Worm (Caenorhabditis elegans) whole organism, young adult: Measurements from ENCODE around the gene myrf-1.

Experiments used
- B0336.3 ChIP-seq: fragments of 200-800 bp; sonication (Bioruptor generic); IDR thresholded peaks from 2 replicates; pipeline ENCODE4 v1.3.6; 2022; ENCODE audit warnings: missing genetic modification characterization, missing compliant biosample characterization
- K11D2.4 ChIP-seq: fragments of 200-800 bp; sonication (Bioruptor generic); IDR thresholded peaks from 2 replicates; pipeline ENCODE4 v1.3.6; 2022; ENCODE audit warnings: missing genetic modification reagents, missing genetic modification characterization, missing compliant biosample characterization
- K12H6.12 ChIP-seq: fragments of 200-800 bp; sonication (Bioruptor generic); optimal IDR thresholded peaks from 2 replicates; lab custom pipeline; 2018; ENCODE audit warnings: mild to moderate bottlenecking, missing genetic modification characterization, missing compliant biosample characterization
- Y53G8AR.9 ChIP-seq: fragments of 200-800 bp; sonication (Bioruptor generic); conservative IDR thresholded peaks from 2 replicates; pipeline ENCODE4 v1.3.6; 2022; ENCODE audit warnings: missing genetic modification reagents, missing genetic modification characterization, missing compliant biosample characterization
- Y56A3A.18 ChIP-seq: fragments of 200-800 bp; sonication (Bioruptor generic); IDR thresholded peaks from 2 replicates; pipeline ENCODE4 v1.3.6; 2022; ENCODE audit warnings: missing genetic modification reagents, missing genetic modification characterization, missing compliant biosample characterization
- Y67H2A.10 ChIP-seq: fragments of 200-800 bp; sonication (Bioruptor generic); conservative IDR thresholded peaks from 2 replicates; pipeline ENCODE4 v1.3.6; 2022; ENCODE audit warnings: missing genetic modification reagents, missing genetic modification characterization, missing compliant biosample characterization
- Y79H2A.3 ChIP-seq: fragments of 200-800 bp; sonication (Bioruptor generic); conservative IDR thresholded peaks from 2 replicates; pipeline ENCODE4 v1.3.6; 2022; ENCODE audit warnings: missing genetic modification reagents, missing genetic modification characterization, missing compliant biosample characterization
- Y95B8A.8 ChIP-seq: fragments of 200-800 bp; sonication (Bioruptor generic); IDR thresholded peaks from 2 replicates; pipeline ENCODE4 v1.3.6; 2022; ENCODE audit warnings: missing genetic modification reagents, missing genetic modification characterization, missing compliant biosample characterization
- ZK185.1 ChIP-seq: sonication (generic microtip); optimal IDR thresholded peaks from 2 replicates; lab custom pipeline; 2016; ENCODE audit warnings: mild to moderate bottlenecking, missing genetic modification characterization, missing compliant biosample characterization; ENCODE audit not compliant: poor library complexity, severe bottlenecking
- akir-1 ChIP-seq: fragments of 200-800 bp; sonication (Bioruptor generic); optimal IDR thresholded peaks from 2 replicates; lab custom pipeline; 2018; ENCODE audit warnings: mild to moderate bottlenecking, missing genetic modification characterization, moderate library complexity, missing compliant biosample characterization
- ama-1 ChIP-seq, 3 experiments: fragments of 150-350 bp in 1 of 3; sonication (generic microtip) in 2 of 3; optimal IDR thresholded peaks; 2 replicates each; lab custom pipeline; 2014 to 2018; ENCODE audit warnings: missing biosample characterization in 2 of 3, missing genetic modification characterization in 2 of 3, missing genetic modification reagents in 2 of 3
- aptf-3 ChIP-seq: fragments of 200-800 bp; sonication (Bioruptor generic); IDR thresholded peaks from 2 replicates; pipeline ENCODE4 v1.3.6; 2022; ENCODE audit warnings: missing genetic modification characterization, missing compliant biosample characterization
- athp-1 ChIP-seq: sonication (generic microtip); optimal IDR thresholded peaks from 2 replicates; lab custom pipeline; 2017; ENCODE audit warnings: mild to moderate bottlenecking, missing genetic modification characterization, missing compliant biosample characterization
- attf-3 ChIP-seq: fragments of 200-800 bp; sonication (Bioruptor generic); conservative IDR thresholded peaks from 2 replicates; pipeline ENCODE4 v1.3.6; 2022; ENCODE audit warnings: missing genetic modification reagents, missing genetic modification characterization, missing compliant biosample characterization
- cebp-1 ChIP-seq, 2 experiments: fragments of 200-800 bp in 1 of 2; sonication (Bioruptor generic) in 1 of 2; sonication (generic microtip) in 1 of 2; IDR thresholded peaks in 1 of 2; optimal IDR thresholded peaks in 1 of 2; 2 replicates each; pipeline versions ENCODE4 v1.3.6 to Lab custom; 2017 to 2022; ENCODE audit warnings: missing compliant biosample characterization in 2 of 2, missing genetic modification characterization in 2 of 2, mild to moderate bottlenecking in 1 of 2, missing genetic modification reagents in 1 of 2, moderate library complexity in 1 of 2
- ceh-100 ChIP-seq: fragments of 200-800 bp; sonication (Bioruptor generic); IDR thresholded peaks from 2 replicates; pipeline ENCODE4 v1.3.6; 2022; ENCODE audit warnings: missing genetic modification reagents, missing genetic modification characterization, missing compliant biosample characterization
- dox-1 ChIP-seq: fragments of 200-800 bp; sonication (Bioruptor generic); IDR thresholded peaks from 2 replicates; pipeline ENCODE4 v1.3.6; 2022; ENCODE audit warnings: missing genetic modification reagents, missing genetic modification characterization, missing compliant biosample characterization
- ekl-4 ChIP-seq: fragments of 200-800 bp; sonication (Bioruptor generic); IDR thresholded peaks from 2 replicates; pipeline ENCODE4 v1.3.6; 2022; ENCODE audit warnings: missing genetic modification reagents, missing genetic modification characterization, missing compliant biosample characterization
- ets-4 ChIP-seq: fragments of 200-800 bp; sonication (Bioruptor generic); optimal IDR thresholded peaks from 2 replicates; lab custom pipeline; 2018; ENCODE audit warnings: mild to moderate bottlenecking, missing genetic modification characterization, missing compliant biosample characterization
- him-1 ChIP-seq: sonication (generic microtip); optimal IDR thresholded peaks from 2 replicates; lab custom pipeline; 2016; ENCODE audit warnings: missing genotype, missing genetic modification reagents, missing genetic modification characterization, missing compliant biosample characterization
- hmg-1.2 ChIP-seq: fragments of 200-800 bp; sonication (Bioruptor generic); IDR thresholded peaks from 2 replicates; pipeline ENCODE4 v1.3.6; 2022; ENCODE audit warnings: missing genetic modification reagents, missing genetic modification characterization, missing compliant biosample characterization
- lin-35 ChIP-seq, 3 experiments: fragments of 150-350 bp in 2 of 3; sonication (generic microtip) in 1 of 3; optimal IDR thresholded peaks; 2 replicates each; lab custom pipeline; 2014 to 2018; ENCODE audit warnings: missing biosample characterization in 3 of 3, missing genetic modification characterization in 3 of 3, missing genetic modification reagents in 3 of 3
- lir-1 ChIP-seq: fragments of 200-800 bp; sonication (Bioruptor generic); conservative IDR thresholded peaks from 2 replicates; pipeline ENCODE4 v1.3.6; 2022; ENCODE audit warnings: missing genetic modification reagents, missing genetic modification characterization, missing compliant biosample characterization
- madf-6 ChIP-seq: fragments of 200-800 bp; sonication (Bioruptor generic); IDR thresholded peaks from 2 replicates; pipeline ENCODE4 v1.3.6; 2022; ENCODE audit warnings: missing genetic modification reagents, missing genetic modification characterization, missing compliant biosample characterization
- mel-28 ChIP-seq: sonication (generic microtip); optimal IDR thresholded peaks from 2 replicates; lab custom pipeline; 2016; ENCODE audit warnings: borderline replicate concordance, mild to moderate bottlenecking, missing genetic modification characterization, missing compliant biosample characterization
- nhr-120 ChIP-seq: fragments of 200-800 bp; sonication (Bioruptor generic); IDR thresholded peaks from 2 replicates; pipeline ENCODE4 v1.3.6; 2022; ENCODE audit warnings: missing genetic modification characterization, missing compliant biosample characterization
- nhr-80 ChIP-seq: sonication (generic microtip); optimal IDR thresholded peaks from 2 replicates; lab custom pipeline; 2016; ENCODE audit warnings: missing genetic modification characterization, missing compliant biosample characterization
- pbrm-1 ChIP-seq: fragments of 200-800 bp; sonication (Bioruptor generic); IDR thresholded peaks from 2 replicates; pipeline ENCODE4 v1.3.6; 2022; ENCODE audit warnings: missing genetic modification reagents, missing genetic modification characterization, missing compliant biosample characterization
- repo-1 ChIP-seq: sonication (generic microtip); optimal IDR thresholded peaks from 2 replicates; lab custom pipeline; 2017; ENCODE audit warnings: mild to moderate bottlenecking, missing genetic modification characterization, missing compliant biosample characterization
- rpc-1 ChIP-seq, 2 experiments: fragments of 150-350 bp in 1 of 2; sonication (generic microtip) in 1 of 2; optimal IDR thresholded peaks; 2 replicates each; lab custom pipeline; 2014 to 2018; ENCODE audit warnings: missing biosample characterization in 1 of 2, missing genetic modification characterization in 1 of 2, missing genetic modification reagents in 1 of 2, missing genotype in 1 of 2
- snpc-1.1 ChIP-seq: sonication (generic microtip); optimal IDR thresholded peaks from 2 replicates; lab custom pipeline; 2017; ENCODE audit warnings: missing genetic modification characterization, mild to moderate bottlenecking, missing compliant biosample characterization, antibody characterized with exemption, moderate library complexity, missing genotype, missing genetic modification reagents; ENCODE audit not compliant: insufficient read depth
- snpc-3.4 ChIP-seq: sonication (generic microtip); optimal IDR thresholded peaks from 2 replicates; lab custom pipeline; 2017; ENCODE audit warnings: missing genetic modification characterization, mild to moderate bottlenecking, missing compliant biosample characterization, antibody characterized with exemption, moderate library complexity, missing genotype, missing genetic modification reagents
- snpc-4 ChIP-seq, 5 experiments: fragments of 150-350 bp in 1 of 5; sonication (generic microtip) in 4 of 5; optimal IDR thresholded peaks; 2 replicates each; lab custom pipeline; 2014 to 2018; ENCODE audit warnings: missing genetic modification characterization in 5 of 5, missing biosample characterization in 3 of 5, antibody characterized with exemption in 2 of 5, mild to moderate bottlenecking in 2 of 5, missing compliant biosample characterization in 2 of 5, missing genotype in 2 of 5, moderate library complexity in 2 of 5, missing genetic modification reagents in 1 of 5
- tbp1 ChIP-seq: fragments of 200-800 bp; sonication (Bioruptor generic); optimal IDR thresholded peaks from 2 replicates; lab custom pipeline; 2018; ENCODE audit warnings: mild to moderate bottlenecking, missing genetic modification characterization, missing compliant biosample characterization
- tlf-1 ChIP-seq: fragments of 200-800 bp; sonication (Bioruptor generic); optimal IDR thresholded peaks from 2 replicates; lab custom pipeline; 2018; ENCODE audit warnings: mild to moderate bottlenecking, missing genetic modification characterization, missing compliant biosample characterization
- zim-3 ChIP-seq: sonication (generic microtip); optimal IDR thresholded peaks from 2 replicates; lab custom pipeline; 2017; ENCODE audit warnings: mild to moderate bottlenecking, missing genetic modification characterization, moderate library complexity, missing compliant biosample characterization
- ztf-26 ChIP-seq: sonication (generic microtip); optimal IDR thresholded peaks from 2 replicates; lab custom pipeline; 2017; ENCODE audit warnings: missing genetic modification characterization, missing compliant biosample characterization
- ztf-28 ChIP-seq: fragments of 200-800 bp; sonication (Bioruptor generic); IDR thresholded peaks from 2 replicates; pipeline ENCODE4 v1.3.6; 2022; ENCODE audit warnings: missing genetic modification reagents, missing genetic modification characterization, missing compliant biosample characterization
- ztf-6 ChIP-seq: fragments of 200-800 bp; sonication (Bioruptor generic); IDR thresholded peaks from 2 replicates; pipeline ENCODE4 v1.3.6; 2022; ENCODE audit warnings: missing genetic modification reagents, missing genetic modification characterization, missing compliant biosample characterization

The myrf-1 gene

DNA sequence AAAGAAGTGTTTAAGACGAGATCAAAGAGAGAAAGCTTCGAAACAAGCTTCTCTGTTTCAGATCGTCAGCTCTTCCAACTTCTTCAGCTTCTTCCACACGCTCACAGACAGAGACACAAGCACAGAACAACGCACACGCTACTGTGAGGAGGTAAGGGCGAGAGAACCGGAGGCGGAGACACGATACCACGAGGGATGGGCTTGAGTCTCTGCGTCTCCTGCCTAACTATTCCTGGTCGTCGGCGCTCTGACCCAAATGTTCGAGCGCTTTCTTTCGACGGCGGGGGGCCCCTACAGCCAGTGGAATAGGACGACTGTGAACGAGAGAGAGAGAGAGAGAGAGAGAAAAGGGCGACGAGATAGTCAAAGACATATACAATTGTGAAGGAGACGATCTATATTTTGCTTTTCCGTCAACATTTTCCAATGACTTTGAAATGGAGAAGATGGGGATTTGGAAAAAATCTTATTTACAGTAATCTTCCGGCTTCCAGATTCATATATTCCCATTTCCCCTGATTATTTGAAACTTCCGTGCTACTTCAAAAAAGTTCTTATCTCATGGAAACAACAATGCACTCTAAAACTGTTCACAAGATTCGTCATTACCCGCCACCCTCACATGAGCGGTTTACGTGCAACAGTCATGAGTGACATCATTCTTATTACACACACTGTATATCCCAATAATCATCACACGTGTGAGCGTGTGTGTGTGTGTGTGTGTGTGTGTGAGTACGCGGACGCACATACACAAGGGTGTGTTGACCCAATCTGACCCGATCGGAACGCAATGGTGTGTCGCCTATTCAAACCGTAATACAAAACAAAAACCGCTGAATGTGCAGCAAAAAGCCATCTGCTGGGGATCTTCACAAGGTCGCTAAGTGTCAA lies 46.7 kb upstream of the myrf-1 start (continued):
- no peak for TF ChIP-seq madf-6 (GFP tag; lab: Robert Waterston, UW)
- peak; percentile 24 for TF ChIP-seq ets-4
- TF ChIP-seq K12H6.12 (tag; lab: Kevin White, UChicago), result peak; percentile 90
- peak; percentile 2 for TF ChIP-seq rpc-1 (optimal IDR thresholded peaks at IDR 0.05; lab: Kevin White, UChicago)
- no peak for TF ChIP-seq rpc-1 (tag; optimal IDR thresholded peaks at IDR 0.05; lab: Kevin White, UChicago)
- peak; percentile 33 for TF ChIP-seq nhr-80 (tag; lab: Kevin White, UChicago)
- TF ChIP-seq Y53G8AR.9, result peak; percentile 71; the same call in 1 of the 2 replicates
- TF ChIP-seq athp-1 (tag; lab: Kevin White, UChicago), result peak; percentile 14
- peak; percentile 53 for TF ChIP-seq zim-3 (tag; lab: Kevin White, UChicago)
- TF ChIP-seq cebp-1 (GFP tag; IDR thresholded peaks at IDR 0.05; lab: Robert Waterston, UW), result peak; percentile 38
- TF ChIP-seq cebp-1 (tag; optimal IDR thresholded peaks at IDR 0.05; lab: Kevin White, UChicago), result peak; percentile 83
- no peak for TF ChIP-seq him-1 (tag; lab: Kevin White, UChicago)
- TF ChIP-seq akir-1, result no peak
- 0 out of 2 replicates have a peak, but pooled peaks have one; percentile 30 for TF ChIP-seq attf-3 (GFP tag; lab: Robert Waterston, UW)
- TF ChIP-seq ceh-100, result no peak; the same call in 1 of the 2 replicates
- peak; percentile 16; the same call in 1 of the 2 replicates for TF ChIP-seq Y56A3A.18 (GFP tag; lab: Robert Waterston, UW)
- TF ChIP-seq Y79H2A.3 (GFP tag; lab: Robert Waterston, UW), result no peak
- no peak for TF ChIP-seq repo-1
- TF ChIP-seq snpc-1.1 (tag; lab: Kevin White, UChicago), result no peak
- TF ChIP-seq lir-1 (GFP tag; lab: Robert Waterston, UW), result peak; percentile 60
- peak; percentile 57 for TF ChIP-seq ekl-4 (GFP tag; lab: Robert Waterston, UW)
- peak; percentile 65 for TF ChIP-seq hmg-1.2 (GFP tag; lab: Robert Waterston, UW)
- no peak for TF ChIP-seq snpc-4 (GFP tag; optimal IDR thresholded peaks at IDR 0.05; lab: Kevin White, UChicago)
- peak; percentile 19 to 43 (median 23) for TF ChIP-seq snpc-4 (tag; optimal IDR thresholded peaks at IDR 0.05; lab: Kevin White, UChicago)
- no peak for TF ChIP-seq aptf-3 (GFP tag; lab: Robert Waterston, UW)
- TF ChIP-seq, all 124 proteins: peak for 50

DNA sequence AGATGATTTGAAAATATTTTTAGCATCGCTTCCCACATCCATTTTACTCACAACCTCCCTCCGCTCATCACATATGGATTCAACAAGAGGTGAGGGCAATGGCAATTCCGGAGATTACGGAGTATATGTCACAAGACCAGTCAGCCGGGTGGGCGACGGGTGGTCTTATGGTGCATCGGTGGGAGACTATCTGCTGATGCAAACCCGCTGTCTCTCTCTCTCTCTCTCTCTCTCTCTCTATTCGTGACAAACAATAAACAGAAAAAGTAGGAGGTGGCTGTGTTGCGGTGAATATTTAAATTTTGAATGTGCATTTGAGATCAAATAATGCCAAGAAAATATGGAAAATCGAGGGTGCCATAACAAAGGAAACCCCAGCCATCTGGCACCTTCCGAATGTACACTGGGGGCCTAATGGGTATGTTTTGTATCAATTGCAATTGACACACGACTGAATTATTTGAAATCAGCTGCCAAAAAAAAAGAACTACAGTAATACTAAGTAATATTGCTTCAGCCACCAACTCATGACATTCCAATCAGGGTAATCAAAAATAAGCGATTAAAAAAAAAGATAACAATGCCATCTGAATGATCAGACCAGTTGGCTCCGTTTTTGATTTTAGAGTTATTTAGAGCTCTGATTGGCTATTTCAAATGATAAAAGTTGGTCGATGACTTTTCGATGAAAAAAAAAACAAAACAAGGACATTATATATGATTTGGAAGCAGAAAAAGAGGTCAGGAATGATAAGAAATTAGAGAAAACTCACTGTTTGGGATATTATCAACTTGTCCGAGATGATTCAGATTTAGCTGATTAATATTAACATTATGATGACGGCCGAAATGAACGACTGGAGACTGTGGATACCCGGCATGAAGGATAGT lies 45.7 kb upstream of the myrf-1 start:
- TF ChIP-seq ztf-26 (tag; lab: Kevin White, UChicago), result no peak
- 0 out of 2 replicates have a peak, but pooled peaks have one; percentile 9 for TF ChIP-seq ceh-100
- TF ChIP-seq ZK185.1 (tag; lab: Kevin White, UChicago), result peak; percentile 31
- no peak for TF ChIP-seq lin-35 (GFP tag; optimal IDR thresholded peaks at IDR 0.05; lab: Kevin White, UChicago)
- peak; percentile 37; the same call in 1 of the 2 replicates for TF ChIP-seq dox-1 (GFP tag; lab: Robert Waterston, UW)
- peak; percentile 59 for TF ChIP-seq ets-4
- peak; percentile 15 for TF ChIP-seq zim-3 (tag; lab: Kevin White, UChicago)
- TF ChIP-seq ztf-6 (GFP tag; lab: Robert Waterston, UW), result no peak
- peak; percentile 94 for TF ChIP-seq ama-1 (optimal IDR thresholded peaks at IDR 0.05; lab: Kevin White, UChicago)
- peak in 1 of 2 experiments; percentile 9 for TF ChIP-seq ama-1 (GFP tag; optimal IDR thresholded peaks at IDR 0.05; lab: Kevin White, UChicago)
- TF ChIP-seq mel-28 (tag; lab: Kevin White, UChicago), result no peak
- peak; percentile 11 for TF ChIP-seq snpc-3.4 (tag; lab: Kevin White, UChicago)
- 0 out of 2 replicates have a peak, but pooled peaks have one; percentile 3 for TF ChIP-seq B0336.3
- TF ChIP-seq Y67H2A.10, result no peak
- no peak for TF ChIP-seq nhr-120 (GFP tag; lab: Robert Waterston, UW)
- TF ChIP-seq Y56A3A.18 (GFP tag; lab: Robert Waterston, UW), result 0 out of 2 replicates have a peak, but pooled peaks have one; percentile 6
- no peak for TF ChIP-seq rpc-1 (optimal IDR thresholded peaks at IDR 0.05; lab: Kevin White, UChicago)
- no peak for TF ChIP-seq rpc-1 (tag; optimal IDR thresholded peaks at IDR 0.05; lab: Kevin White, UChicago)
- no peak for TF ChIP-seq pbrm-1 (GFP tag; lab: Robert Waterston, UW)
- TF ChIP-seq K11D2.4 (GFP tag; lab: Robert Waterston, UW), result no peak
- 0 out of 2 replicates have a peak, but pooled peaks have one; percentile 8 for TF ChIP-seq Y95B8A.8
- peak; percentile 40 for TF ChIP-seq tlf-1 (GFP tag; lab: Kevin White, UChicago)
- TF ChIP-seq ztf-28 (GFP tag; lab: Robert Waterston, UW), result 0 out of 2 replicates have a peak, but pooled peaks have one; percentile 23
- TF ChIP-seq tbp1 (GFP tag; lab: Kevin White, UChicago), result peak; percentile 21
- TF ChIP-seq snpc-1.1 (tag; lab: Kevin White, UChicago), result no peak
